Worm (Caenorhabditis elegans) whole organism, L1 larva: ENCODE measurements around the gene col-124.

Experiments
- C04F5.9 ChIP-seq: sonication (generic microtip); optimal IDR thresholded peaks from 2 replicates; lab custom pipeline; 2016; ENCODE audit warnings: missing genetic modification characterization, missing compliant biosample characterization
- C16A3.4 ChIP-seq: fragments of 150-350 bp; optimal IDR thresholded peaks from 2 replicates; lab custom pipeline; 2014; ENCODE audit warnings: missing biosample characterization, missing genetic modification characterization
- C34B4.2 ChIP-seq: sonication (generic microtip); optimal IDR thresholded peaks from 2 replicates; lab custom pipeline; 2017; ENCODE audit warnings: mild to moderate bottlenecking, missing genetic modification characterization, missing compliant biosample characterization
- alr-1 ChIP-seq: fragments of 200-800 bp; sonication (Bioruptor generic); optimal IDR thresholded peaks from 2 replicates; lab custom pipeline; 2018; ENCODE audit warnings: borderline replicate concordance, mild to moderate bottlenecking, missing genetic modification characterization, missing compliant biosample characterization
- ama-1 ChIP-seq: fragments of 150-350 bp; optimal IDR thresholded peaks from 2 replicates; lab custom pipeline; 2014
- ceh-8 ChIP-seq: fragments of 200-800 bp; sonication (Bioruptor generic); optimal IDR thresholded peaks from 2 replicates; lab custom pipeline; 2018; ENCODE audit warnings: mild to moderate bottlenecking, missing genetic modification characterization, moderate library complexity, missing compliant biosample characterization
- ceh-90 ChIP-seq: sonication (generic microtip); optimal IDR thresholded peaks from 2 replicates; lab custom pipeline; 2016; ENCODE audit warnings: missing genetic modification characterization, missing compliant biosample characterization
- ces-1 ChIP-seq: fragments of 150-350 bp; optimal IDR thresholded peaks from 2 replicates; lab custom pipeline; 2014; ENCODE audit warnings: missing biosample characterization, missing genetic modification reagents, missing genetic modification characterization
- dpl-1 ChIP-seq, 3 experiments: fragments of 150-350 bp in 2 of 3; sonication (generic microtip) in 1 of 3; optimal IDR thresholded peaks; 2 replicates each; lab custom pipeline; 2014 to 2017; ENCODE audit warnings: missing biosample characterization in 3 of 3, missing genetic modification characterization in 3 of 3, missing genetic modification reagents in 3 of 3
- dsc-1 ChIP-seq: sonication (generic microtip); optimal IDR thresholded peaks from 2 replicates; lab custom pipeline; 2016; ENCODE audit warnings: mild to moderate bottlenecking, missing genetic modification characterization, missing compliant biosample characterization
- efl-1 ChIP-seq, 4 experiments: fragments of 150-350 bp; optimal IDR thresholded peaks in 3 of 4; peaks in 1 of 4; 1 replicate in 1 of 4; 2 replicates in 3 of 4; lab custom pipeline; 2014; ENCODE audit warnings: missing biosample characterization in 2 of 4, missing genetic modification characterization in 2 of 4, missing genetic modification reagents in 2 of 4
- egl-27 ChIP-seq, 2 experiments: fragments of 150-350 bp in 1 of 2; sonication (generic microtip); optimal IDR thresholded peaks; 3 replicates each; lab custom pipeline; 2017 to 2018; ENCODE audit warnings: missing biosample characterization in 2 of 2, missing genetic modification characterization in 2 of 2, missing genetic modification reagents in 2 of 2
- elt-2 ChIP-seq: sonication (generic microtip); optimal IDR thresholded peaks from 2 replicates; lab custom pipeline; 2016; ENCODE audit warnings: missing genetic modification characterization, mild to moderate bottlenecking, inconsistent platforms, missing compliant biosample characterization, missing genetic modification reagents
- elt-3 ChIP-seq, 6 experiments: fragments of 150-350 bp in 1 of 6; sonication (generic microtip); optimal IDR thresholded peaks; 2 replicates each; lab custom pipeline; 2017 to 2018; ENCODE audit warnings: missing biosample characterization in 6 of 6, missing genetic modification characterization in 6 of 6, inconsistent platforms in 1 of 6
- ets-5 ChIP-seq: fragments of 200-800 bp; sonication (Bioruptor generic); IDR thresholded peaks from 2 replicates; pipeline ENCODE4 v1.3.6; 2022; ENCODE audit warnings: missing genetic modification characterization, missing compliant biosample characterization
- fkh-10 ChIP-seq: sonication (generic microtip); optimal IDR thresholded peaks from 2 replicates; lab custom pipeline; 2017; ENCODE audit warnings: missing biosample characterization, missing genetic modification reagents, missing genetic modification characterization
- fkh-4 ChIP-seq: sonication (generic microtip); optimal IDR thresholded peaks from 2 replicates; lab custom pipeline; 2016; ENCODE audit warnings: missing compliant biosample characterization, missing genetic modification characterization, borderline replicate concordance
- grh-1 ChIP-seq: fragments of 200-800 bp; sonication (Bioruptor generic); IDR thresholded peaks from 2 replicates; pipeline ENCODE4 v1.3.6; 2022; ENCODE audit warnings: missing genetic modification reagents, missing genetic modification characterization, missing compliant biosample characterization
- hlh-4 ChIP-seq: sonication (generic microtip); optimal IDR thresholded peaks from 2 replicates; lab custom pipeline; 2016; ENCODE audit warnings: mild to moderate bottlenecking, missing genetic modification characterization, missing compliant biosample characterization
- hpl-2 ChIP-seq: fragments of 150-350 bp; optimal IDR thresholded peaks from 2 replicates; lab custom pipeline; 2014; ENCODE audit warnings: missing biosample characterization, missing genetic modification reagents, missing genetic modification characterization
- irx-1 ChIP-seq: sonication (generic microtip); optimal IDR thresholded peaks from 2 replicates; lab custom pipeline; 2016; ENCODE audit warnings: missing genetic modification characterization, missing compliant biosample characterization
- isw-1 ChIP-seq: fragments of 200-800 bp; sonication (Bioruptor generic); IDR thresholded peaks from 2 replicates; pipeline ENCODE4 v1.3.6; 2022; ENCODE audit warnings: missing genetic modification characterization, missing compliant biosample characterization
- lin-14 ChIP-seq: fragments of 200-800 bp; sonication (Bioruptor generic); optimal IDR thresholded peaks from 2 replicates; lab custom pipeline; 2018; ENCODE audit warnings: mild to moderate bottlenecking, missing genetic modification characterization, moderate library complexity, missing compliant biosample characterization
- lin-15B ChIP-seq: fragments of 150-350 bp; sonication (generic microtip); optimal IDR thresholded peaks from 3 replicates; lab custom pipeline; 2014; ENCODE audit warnings: missing biosample characterization, missing genetic modification characterization
- lin-35 ChIP-seq, 2 experiments: fragments of 150-350 bp; optimal IDR thresholded peaks; 2 replicates each; lab custom pipeline; 2014; ENCODE audit warnings: missing biosample characterization in 2 of 2, missing genetic modification characterization in 2 of 2, missing genetic modification reagents in 2 of 2
- lin-39 ChIP-seq: fragments of 150-350 bp; optimal IDR thresholded peaks from 2 replicates; lab custom pipeline; 2014; ENCODE audit warnings: missing biosample characterization, missing genetic modification reagents, missing genetic modification characterization
- lir-3 ChIP-seq: sonication (generic microtip); optimal IDR thresholded peaks from 2 replicates; lab custom pipeline; 2016; ENCODE audit warnings: mild to moderate bottlenecking, missing genetic modification characterization, moderate library complexity, missing compliant biosample characterization; ENCODE audit not compliant: poor library complexity
- lsy-2 ChIP-seq, 2 experiments: fragments of 150-350 bp; optimal IDR thresholded peaks; 2 replicates each; lab custom pipeline; 2014; ENCODE audit warnings: missing biosample characterization in 2 of 2, missing genetic modification characterization in 2 of 2
- mdl-1 ChIP-seq, 2 experiments: fragments of 150-350 bp; optimal IDR thresholded peaks; 2 replicates each; lab custom pipeline; 2014 to 2017; ENCODE audit warnings: missing biosample characterization in 2 of 2, missing genetic modification characterization in 2 of 2, inconsistent platforms in 1 of 2
- mef-2 ChIP-seq: fragments of 150-350 bp; optimal IDR thresholded peaks from 2 replicates; lab custom pipeline; 2014; ENCODE audit warnings: missing biosample characterization, missing genetic modification characterization
- nhr-12 ChIP-seq: sonication (generic microtip); optimal IDR thresholded peaks from 2 replicates; lab custom pipeline; 2017; ENCODE audit warnings: missing biosample characterization, missing genetic modification characterization
- nhr-237 ChIP-seq: fragments of 150-350 bp; optimal IDR thresholded peaks from 2 replicates; lab custom pipeline; 2014; ENCODE audit warnings: missing biosample characterization, missing genetic modification characterization
- nhr-47 ChIP-seq: sonication (generic microtip); optimal IDR thresholded peaks from 2 replicates; lab custom pipeline; 2016; ENCODE audit warnings: mild to moderate bottlenecking, missing genetic modification characterization, moderate library complexity, missing compliant biosample characterization
- nhr-85 ChIP-seq: sonication (generic microtip); peaks from one replicate; lab custom pipeline; 2016; ENCODE audit warnings: missing genetic modification characterization, inconsistent platforms, missing compliant biosample characterization
- pax-3 ChIP-seq: fragments of 200-800 bp; sonication (Bioruptor generic); optimal IDR thresholded peaks from 2 replicates; lab custom pipeline; 2018; ENCODE audit warnings: mild to moderate bottlenecking, missing genetic modification characterization, moderate library complexity, missing compliant biosample characterization
- pqm-1 ChIP-seq: sonication (generic microtip); optimal IDR thresholded peaks from 3 replicates; lab custom pipeline; 2017; ENCODE audit warnings: missing biosample characterization, missing genetic modification characterization
- snpc-4 ChIP-seq: fragments of 150-350 bp; optimal IDR thresholded peaks from 2 replicates; lab custom pipeline; 2014; ENCODE audit warnings: missing biosample characterization, missing genetic modification characterization
- sox-4 ChIP-seq: sonication (generic microtip); optimal IDR thresholded peaks from 2 replicates; lab custom pipeline; 2016; ENCODE audit warnings: missing genetic modification characterization, missing compliant biosample characterization
- sup-37 ChIP-seq: fragments of 200-800 bp; sonication (Bioruptor generic); optimal IDR thresholded peaks from 2 replicates; lab custom pipeline; 2018; ENCODE audit warnings: mild to moderate bottlenecking, missing genetic modification characterization, missing compliant biosample characterization
- swsn-7 ChIP-seq: sonication (generic microtip); optimal IDR thresholded peaks from 2 replicates; lab custom pipeline; 2016; ENCODE audit warnings: missing genetic modification characterization, missing compliant biosample characterization
- tlp-1 ChIP-seq: fragments of 150-350 bp; optimal IDR thresholded peaks from 2 replicates; lab custom pipeline; 2014; ENCODE audit warnings: missing biosample characterization, missing genetic modification characterization
- unc-130 ChIP-seq: fragments of 150-350 bp; optimal IDR thresholded peaks from 2 replicates; lab custom pipeline; 2017; ENCODE audit warnings: missing biosample characterization, missing genetic modification characterization, inconsistent platforms
- unc-62 ChIP-seq: fragments of 150-350 bp; optimal IDR thresholded peaks from 2 replicates; lab custom pipeline; 2014; ENCODE audit warnings: missing biosample characterization, missing genetic modification reagents, missing genetic modification characterization

col-124 gene

ce11 chrIV:10252350-10252792 is 36.1 kb downstream of the col-124 start (continued):
- TF ChIP-seq lin-14 (GFP tag; lab: Kevin White, UChicago) (peak; percentile 100), elt-2 (tag; lab: Kevin White, UChicago) (peak; percentile 87), isw-1 (GFP tag; lab: Robert Waterston, UW) (peak; percentile 83), sox-4 (peak; percentile 93), egl-27 (tag; optimal IDR thresholded peaks at IDR 0.05; lab: Kevin White, UChicago) (peak; percentile 36 to 65), pax-3 (tag; lab: Kevin White, UChicago) (peak; percentile 87), dpl-1 (GFP tag; optimal IDR thresholded peaks at IDR 0.05; lab: Kevin White, UChicago) (peak; percentile 37 to 59 (median 58)), lin-35 (GFP tag; optimal IDR thresholded peaks at IDR 0.05; lab: Kevin White, UChicago) (peak; percentile 76 to 77), mdl-1 (tag; optimal IDR thresholded peaks at IDR 0.05; lab: Kevin White, UChicago) (peak; percentile 82 to 92), lin-39 (tag; lab: Kevin White, UChicago) (peak; percentile 40), mef-2 (peak; percentile 70), lin-15B (no peak), hpl-2 (GFP tag; lab: Kevin White, UChicago) (peak; percentile 23), ama-1 (peak; percentile 63), fkh-10 (peak; percentile 93), pqm-1 (tag; lab: Kevin White, UChicago) (no peak), nhr-12 (tag; lab: Kevin White, UChicago) (no peak), C16A3.4 (peak; percentile 77), lir-3 (peak; percentile 75), alr-1 (tag; lab: Kevin White, UChicago) (no peak), efl-1 (optimal IDR thresholded peaks at IDR 0.05; lab: Kevin White, UChicago) (peak; percentile 77 to 84), efl-1 (GFP tag; optimal IDR thresholded peaks at IDR 0.05 in 1 of 2; lab: Kevin White, UChicago) (peak; percentile 60 to 95), nhr-237 (peak; percentile 78), lsy-2 (tag; optimal IDR thresholded peaks at IDR 0.05; lab: Kevin White, UChicago) (peak; percentile 88 to 90), ceh-90 (tag; lab: Kevin White, UChicago) (no peak), elt-3 (tag; optimal IDR thresholded peaks at IDR 0.05; lab: Kevin White, UChicago) (peak in 1 of 6 experiments; percentile 60), unc-130 (tag; lab: Kevin White, UChicago) (no peak), nhr-47 (peak; percentile 96), sup-37 (GFP tag; lab: Kevin White, UChicago) (peak; percentile 74), ceh-8 (GFP tag; lab: Kevin White, UChicago) (peak; percentile 94), unc-62 (no peak), snpc-4 (tag; lab: Kevin White, UChicago) (peak; percentile 32), C04F5.9 (tag; lab: Kevin White, UChicago) (no peak), grh-1 (GFP tag; lab: Robert Waterston, UW) (peak; percentile 46; the same call in 1 of the 2 replicates), swsn-7 (tag; lab: Kevin White, UChicago) (peak; percentile 94), irx-1 (tag; lab: Kevin White, UChicago) (peak; percentile 90), C34B4.2 (no peak), dsc-1 (tag; lab: Kevin White, UChicago) (peak; percentile 97), tlp-1 (tag; lab: Kevin White, UChicago) (no peak), fkh-4 (tag; lab: Kevin White, UChicago) (peak; percentile 51), nhr-85 (tag; lab: Kevin White, UChicago) (peak; percentile 93), hlh-4 (no peak), ets-5 (GFP tag; lab: Robert Waterston, UW) (no peak), ces-1 (no peak)
